Fruit fly (Drosophila melanogaster) whole organism, prepupa: Measurements from ENCODE around the gene Vinc.

Experiments
- CG3919 ChIP-seq: fragments of 200-800 bp; sonication (Bioruptor generic); optimal IDR thresholded peaks from 3 replicates; lab custom pipeline; 2016; ENCODE audit warnings: missing biosample characterization, missing genetic modification characterization
- CG6808 ChIP-seq: fragments of 200-800 bp; sonication (Bioruptor generic); optimal IDR thresholded peaks from 3 replicates; lab custom pipeline; 2017; ENCODE audit warnings: missing biosample characterization, missing genetic modification characterization, mild to moderate bottlenecking, moderate library complexity, missing genetic modification reagents

- no peak for TF ChIP-seq CG3919
- TF ChIP-seq CG6808 (GFP tag; lab: Kevin White, UChicago) = no peak
Measured at dm6 chrX:2198272-2198571, 24.1 kb downstream of the Vinc start.
